Fruit fly (Drosophila melanogaster): ENCODE data around the gene JTBR.
A peak's percentile ranks its signal among the peaks of the same experiment; 100 is the strongest.

JTBR gene

dm6 chr3L:1774713-1775648 is 27.7 kb downstream of the JTBR start, which contains the start of the genes CG13933 and PolD2 (continued):
- TF ChIP-seq Meics (GFP tag; optimal IDR thresholded peaks at IDR 0.05) (peak; percentile 88), CG12299 (tag; optimal IDR thresholded peaks at IDR 0.05) (peak; percentile 95), ERR (GFP tag; optimal IDR thresholded peaks at IDR 0.05) (peak; percentile 81), fd102C (GFP tag; optimal IDR thresholded peaks at IDR 0.05) (peak; percentile 52), Lpt (GFP tag; optimal IDR thresholded peaks at IDR 0.05) (no peak), CG6683 (GFP tag; optimal IDR thresholded peaks at IDR 0.05) (no peak), CG7786 (GFP tag; optimal IDR thresholded peaks at IDR 0.05) (peak; percentile 85), CG16813 (GFP tag; IDR thresholded peaks at IDR 0.05; ENCODE audit: partially characterized antibody) (peak; percentile 78), chn (GFP tag; optimal IDR thresholded peaks at IDR 0.05) (peak; percentile 86), slou (GFP tag; optimal IDR thresholded peaks at IDR 0.05) (peak; percentile 84), Vsx1 (GFP tag; optimal IDR thresholded peaks at IDR 0.05) (no peak), CG7357 (GFP tag; IDR thresholded peaks at IDR 0.05) (peak; percentile 88), pzg (GFP tag; optimal IDR thresholded peaks at IDR 0.05) (peak; percentile 23), CG6654 (GFP tag; optimal IDR thresholded peaks at IDR 0.05) (peak; percentile 65), Hr78 (GFP tag; optimal IDR thresholded peaks at IDR 0.05) (no peak), CG8944 (GFP tag; optimal IDR thresholded peaks at IDR 0.05) (peak; percentile 79), CG17568 (GFP tag; optimal IDR thresholded peaks at IDR 0.05) (no peak), CG42726 (GFP tag; IDR thresholded peaks at IDR 0.05; ENCODE audit: partially characterized antibody) (no peak), Sox100B (GFP tag; optimal IDR thresholded peaks at IDR 0.05) (no peak), C15 (GFP tag; IDR thresholded peaks at IDR 0.05) (peak; percentile 81; the same call in 1 of the 3 replicates), hth (optimal IDR thresholded peaks at IDR 0.05) (no peak)

- no peak for TF ChIP-seq CG30020 (tag; optimal IDR thresholded peaks at IDR 0.05)
- TF ChIP-seq kni (GFP tag; optimal IDR thresholded peaks at IDR 0.05), result no peak
- TF ChIP-seq CG8924 (tag; optimal IDR thresholded peaks at IDR 0.05), result no peak
- no peak for TF ChIP-seq Six4 (GFP tag; optimal IDR thresholded peaks at IDR 0.05)
- no peak for TF ChIP-seq Doc3 (GFP tag; IDR thresholded peaks at IDR 0.05; ENCODE audit: partially characterized antibody)
- peak; percentile 84 for TF ChIP-seq CG15479 (GFP tag; optimal IDR thresholded peaks at IDR 0.05)
- no peak for TF ChIP-seq bbx (GFP tag; IDR thresholded peaks at IDR 0.05; ENCODE audit: partially characterized antibody)
- TF ChIP-seq sd (tag; optimal IDR thresholded peaks at IDR 0.05), result no peak
- TF ChIP-seq nerfin-2 (GFP tag; IDR thresholded peaks at IDR 0.05; ENCODE audit: partially characterized antibody), result no peak
- no peak for TF ChIP-seq CG6254 (GFP tag; optimal IDR thresholded peaks at IDR 0.05)
- no peak for TF ChIP-seq Lim3 (GFP tag; IDR thresholded peaks at IDR 0.05)
- TF ChIP-seq HLHmδ (GFP tag; optimal IDR thresholded peaks at IDR 0.05), result no peak
- TF ChIP-seq CG4328 (GFP tag; optimal IDR thresholded peaks at IDR 0.05), result no peak
- peak; percentile 72 for TF ChIP-seq zen (tag; optimal IDR thresholded peaks at IDR 0.05)
- TF ChIP-seq CG12219 (GFP tag; optimal IDR thresholded peaks at IDR 0.05), result no peak
- no peak for TF ChIP-seq CG11723 (GFP tag; optimal IDR thresholded peaks at IDR 0.05)
Measured at dm6 chr3L:1772593-1772992, 30.1 kb downstream of the JTBR start.
